Fruit fly (Drosophila melanogaster) whole organism, embryonic: ENCODE results near the gene CG42366.

Source experiments
- Ada2b ChIP-seq: fragments of 200-800 bp; sonication (Bioruptor generic); IDR thresholded peaks from 2 replicates; pipeline ENCODE4 v1.3.6; 2022; ENCODE audit warnings: missing biosample characterization, missing genetic modification characterization
- CG10366 ChIP-seq: fragments of 200-800 bp; sonication (Bioruptor generic); IDR thresholded peaks from 2 replicates; pipeline ENCODE4 v1.3.6; 2022; ENCODE audit warnings: missing biosample characterization, missing genetic modification characterization
- CG10431 ChIP-seq: fragments of 200-800 bp; sonication (Bioruptor generic); optimal IDR thresholded peaks from 3 replicates; lab custom pipeline; 2018; ENCODE audit warnings: missing biosample characterization, mild to moderate bottlenecking, missing genetic modification characterization
- CG12769 ChIP-seq: fragments of 200-800 bp; sonication (Bioruptor generic); optimal IDR thresholded peaks from 2 replicates; lab custom pipeline; 2019; ENCODE audit warnings: missing biosample characterization, mild to moderate bottlenecking, missing genetic modification characterization, moderate library complexity
- CG14667 ChIP-seq: fragments of 200-800 bp; sonication (Bioruptor generic); IDR thresholded peaks from 2 replicates; pipeline ENCODE4 v1.3.6; 2022; ENCODE audit warnings: missing biosample characterization, missing genetic modification characterization
- CG15514 ChIP-seq: fragments of 200-800 bp; sonication (Bioruptor generic); optimal IDR thresholded peaks from 3 replicates; lab custom pipeline; 2017; ENCODE audit warnings: missing biosample characterization, missing genetic modification characterization, mild to moderate bottlenecking, moderate library complexity, missing genetic modification reagents
- CG1603 ChIP-seq: fragments of 200-800 bp; sonication (Bioruptor generic); optimal IDR thresholded peaks from 2 replicates; lab custom pipeline; 2019; ENCODE audit warnings: missing biosample characterization, mild to moderate bottlenecking, missing genetic modification characterization, moderate library complexity
- CG16815 ChIP-seq: fragments of 200-800 bp; sonication (Bioruptor generic); optimal IDR thresholded peaks from 3 replicates; lab custom pipeline; 2017; ENCODE audit warnings: missing biosample characterization, mild to moderate bottlenecking, missing genetic modification characterization
- CG17802 ChIP-seq: fragments of 200-800 bp; sonication (Bioruptor generic); optimal IDR thresholded peaks from 2 replicates; lab custom pipeline; 2018; ENCODE audit warnings: missing biosample characterization, mild to moderate bottlenecking, missing genetic modification characterization, moderate library complexity
- CG18476 ChIP-seq: fragments of 200-800 bp; sonication (Bioruptor generic); optimal IDR thresholded peaks from 2 replicates; lab custom pipeline; 2016; ENCODE audit warnings: missing biosample characterization, mild to moderate bottlenecking, missing genetic modification characterization
- CG2116 ChIP-seq: fragments of 200-800 bp; sonication (Bioruptor generic); optimal IDR thresholded peaks from 3 replicates; lab custom pipeline; 2018; ENCODE audit warnings: missing biosample characterization, mild to moderate bottlenecking, missing genetic modification characterization
- CG2678 ChIP-seq: fragments of 200-800 bp; sonication (Bioruptor generic); optimal IDR thresholded peaks from 3 replicates; lab custom pipeline; 2019; ENCODE audit warnings: missing biosample characterization, mild to moderate bottlenecking, missing genetic modification characterization, moderate library complexity
- CG7372 ChIP-seq: fragments of 200-800 bp; sonication (Bioruptor generic); IDR thresholded peaks from 2 replicates; pipeline ENCODE4 v1.3.6; 2022; ENCODE audit warnings: missing biosample characterization, missing genetic modification characterization
- CG7839 ChIP-seq: fragments of 200-800 bp; sonication (Bioruptor generic); optimal IDR thresholded peaks from 3 replicates; lab custom pipeline; 2018; ENCODE audit warnings: missing biosample characterization, mild to moderate bottlenecking, missing genetic modification characterization, moderate library complexity
- CkIIα-i1 ChIP-seq: fragments of 200-800 bp; sonication (Bioruptor generic); IDR thresholded peaks from 2 replicates; pipeline ENCODE4 v1.3.6; 2022; ENCODE audit warnings: missing biosample characterization, missing genetic modification characterization
- D19A ChIP-seq: fragments of 200-800 bp; optimal IDR thresholded peaks from 3 replicates; lab custom pipeline; 2019; ENCODE audit warnings: missing biosample characterization, mild to moderate bottlenecking, missing genetic modification characterization, moderate library complexity
- Dad ChIP-seq: fragments of 200-800 bp; sonication (Bioruptor generic); optimal IDR thresholded peaks from 3 replicates; lab custom pipeline; 2016; ENCODE audit warnings: missing biosample characterization, missing genetic modification characterization
- Dref ChIP-seq: fragments of 200-800 bp; sonication (Bioruptor generic); IDR thresholded peaks from 2 replicates; pipeline ENCODE4 v1.3.6; 2022; ENCODE audit warnings: missing biosample characterization, missing genetic modification characterization
- Drgx ChIP-seq: fragments of 200-800 bp; sonication (Bioruptor generic); IDR thresholded peaks from 2 replicates; pipeline ENCODE4 v1.3.6; 2022; ENCODE audit warnings: missing biosample characterization, missing genetic modification characterization
- Ets65A ChIP-seq: fragments of 200-800 bp; sonication (Bioruptor generic); peaks from one replicate; lab custom pipeline; 2016; ENCODE audit warnings: missing biosample characterization, missing genetic modification characterization
- Fer3 ChIP-seq: fragments of 200-800 bp; sonication (Bioruptor generic); optimal IDR thresholded peaks from 2 replicates; lab custom pipeline; 2018; ENCODE audit warnings: missing biosample characterization, mild to moderate bottlenecking, missing genetic modification characterization, moderate library complexity
- GATAe ChIP-seq: fragments of 200-800 bp; sonication (Bioruptor generic); conservative IDR thresholded peaks from 2 replicates; pipeline ENCODE4 v1.3.6; 2022; ENCODE audit warnings: missing biosample characterization, missing genetic modification characterization
- Hr3 ChIP-seq: fragments of 200-800 bp; sonication (Bioruptor generic); optimal IDR thresholded peaks from 3 replicates; lab custom pipeline; 2016; ENCODE audit warnings: missing biosample characterization, missing genetic modification characterization
- Hr78 ChIP-seq, 2 experiments: fragments of 200-800 bp in 1 of 2; fragments of >200 bp in 1 of 2; sonication (Bioruptor generic) in 1 of 2; optimal IDR thresholded peaks; 2 replicates each; lab custom pipeline; 2017 to 2019; ENCODE audit warnings: missing biosample characterization in 2 of 2, missing genetic modification characterization in 2 of 2, mild to moderate bottlenecking in 1 of 2, moderate library complexity in 1 of 2
- Max ChIP-seq: fragments of 200-800 bp; sonication (Bioruptor generic); optimal IDR thresholded peaks from 2 replicates; lab custom pipeline; 2016; ENCODE audit warnings: missing biosample characterization, mild to moderate bottlenecking, missing genetic modification characterization
- Opbp ChIP-seq: fragments of 200-800 bp; sonication (Bioruptor generic); IDR thresholded peaks from 3 replicates; pipeline ENCODE4 v1.3.6; 2022; ENCODE audit warnings: missing biosample characterization, missing genetic modification characterization; ENCODE audit not compliant: partially characterized antibody
- Optix ChIP-seq: fragments of 200-800 bp; sonication (Bioruptor generic); IDR thresholded peaks from 3 replicates; pipeline ENCODE4 v1.3.6; 2022; ENCODE audit warnings: missing biosample characterization, missing genetic modification characterization
- amos ChIP-seq: fragments of 200-800 bp; sonication (Bioruptor generic); IDR thresholded peaks from 2 replicates; pipeline ENCODE4 v1.3.6; 2022; ENCODE audit warnings: missing biosample characterization, missing genetic modification characterization; ENCODE audit not compliant: partially characterized antibody
- chinmo ChIP-seq: fragments of 200-800 bp; sonication (Bioruptor generic); IDR thresholded peaks from 4 replicates; pipeline ENCODE4 v1.3.6; 2022; ENCODE audit warnings: missing biosample characterization, missing genetic modification characterization; ENCODE audit not compliant: partially characterized antibody
- chm ChIP-seq: fragments of 200-800 bp; sonication (Bioruptor generic); IDR thresholded peaks from 2 replicates; pipeline ENCODE4 v1.3.6; 2022; ENCODE audit warnings: missing biosample characterization, missing genetic modification characterization
- crol ChIP-seq: fragments of 200-800 bp; sonication (Bioruptor generic); IDR thresholded peaks from 2 replicates; pipeline ENCODE4 v1.3.6; 2022; ENCODE audit warnings: missing biosample characterization, missing genetic modification characterization
- cwo ChIP-seq: fragments of 200-800 bp; sonication (Bioruptor generic); optimal IDR thresholded peaks from 3 replicates; lab custom pipeline; 2017; ENCODE audit warnings: missing biosample characterization, missing genetic modification characterization, mild to moderate bottlenecking, moderate library complexity, missing genetic modification reagents
- dmrt99B ChIP-seq: fragments of 200-800 bp; sonication (Bioruptor generic); optimal IDR thresholded peaks from 2 replicates; lab custom pipeline; 2018; ENCODE audit warnings: missing biosample characterization, mild to moderate bottlenecking, missing genetic modification characterization, moderate library complexity
- exex ChIP-seq: fragments of 200-800 bp; sonication (Bioruptor generic); optimal IDR thresholded peaks from 4 replicates; lab custom pipeline; 2018; ENCODE audit warnings: missing biosample characterization, mild to moderate bottlenecking, missing genetic modification characterization, moderate library complexity
- gem ChIP-seq: fragments of 200-800 bp; sonication (Bioruptor generic); optimal IDR thresholded peaks from 2 replicates; lab custom pipeline; 2019; ENCODE audit warnings: missing biosample characterization, mild to moderate bottlenecking, missing genetic modification characterization, moderate library complexity
- kni ChIP-seq: fragments of 200-800 bp; sonication (Bioruptor generic); optimal IDR thresholded peaks from 3 replicates; lab custom pipeline; 2017; ENCODE audit warnings: mild to moderate bottlenecking, missing biosample characterization, missing genetic modification reagents, missing genetic modification characterization
- lab ChIP-seq: fragments of 200-800 bp; sonication (Bioruptor generic); optimal IDR thresholded peaks from 3 replicates; lab custom pipeline; 2017; ENCODE audit warnings: missing biosample characterization, missing genetic modification characterization, mild to moderate bottlenecking, moderate library complexity, missing genetic modification reagents
- lbe ChIP-seq: fragments of 200-800 bp; sonication (Bioruptor generic); optimal IDR thresholded peaks from 2 replicates; lab custom pipeline; 2016; ENCODE audit warnings: missing biosample characterization, mild to moderate bottlenecking, missing genetic modification characterization
- mam ChIP-seq: fragments of 200-800 bp; sonication (Bioruptor generic); optimal IDR thresholded peaks from 3 replicates; lab custom pipeline; 2016; ENCODE audit warnings: missing biosample characterization, missing genetic modification characterization
- mirr ChIP-seq: fragments of 200-800 bp; sonication (Bioruptor generic); optimal IDR thresholded peaks from 3 replicates; lab custom pipeline; 2018; ENCODE audit warnings: missing biosample characterization, mild to moderate bottlenecking, missing genetic modification characterization
- nom ChIP-seq: fragments of 200-800 bp; sonication (Bioruptor generic); optimal IDR thresholded peaks from 2 replicates; lab custom pipeline; 2017; ENCODE audit warnings: missing biosample characterization, missing genetic modification characterization, mild to moderate bottlenecking, moderate library complexity, missing genetic modification reagents
- oc ChIP-seq: fragments of 200-800 bp; sonication (Bioruptor generic); optimal IDR thresholded peaks from 2 replicates; lab custom pipeline; 2018; ENCODE audit warnings: missing biosample characterization, mild to moderate bottlenecking, missing genetic modification characterization, moderate library complexity
- onecut ChIP-seq: fragments of 200-800 bp; sonication (Bioruptor generic); IDR thresholded peaks from 2 replicates; pipeline ENCODE4 v1.3.6; 2022; ENCODE audit warnings: missing biosample characterization, missing genetic modification characterization
- ranshi ChIP-seq: fragments of 200-800 bp; sonication (Bioruptor generic); IDR thresholded peaks from 2 replicates; pipeline ENCODE4 v1.3.6; 2022; ENCODE audit warnings: missing biosample characterization, missing genetic modification characterization
- ro ChIP-seq: fragments of 200-800 bp; sonication (Bioruptor generic); IDR thresholded peaks from 2 replicates; pipeline ENCODE4 v1.3.6; 2022; ENCODE audit warnings: missing biosample characterization, missing genetic modification characterization
- sens ChIP-seq: fragments of 200-800 bp; sonication (Bioruptor generic); peaks from one replicate; lab custom pipeline; 2016; ENCODE audit warnings: missing biosample characterization, missing genetic modification characterization
- sob ChIP-seq: fragments of 200-800 bp; sonication (Bioruptor generic); IDR thresholded peaks from 2 replicates; pipeline ENCODE4 v1.3.6; 2022; ENCODE audit warnings: missing biosample characterization, missing genetic modification characterization
- tio ChIP-seq: fragments of 200-800 bp; sonication (Bioruptor generic); optimal IDR thresholded peaks from 2 replicates; lab custom pipeline; 2017; ENCODE audit warnings: missing biosample characterization, missing genetic modification characterization, inconsistent platforms
- tll ChIP-seq, 2 experiments: fragments of 200-800 bp in 1 of 2; fragments of >200 bp in 1 of 2; sonication (Bioruptor generic) in 1 of 2; optimal IDR thresholded peaks; 2 replicates each; lab custom pipeline; 2017 to 2019; ENCODE audit warnings: missing biosample characterization in 2 of 2, missing genetic modification characterization in 2 of 2, mild to moderate bottlenecking in 1 of 2, moderate library complexity in 1 of 2
- wor ChIP-seq: fragments of 200-800 bp; sonication (Bioruptor generic); IDR thresholded peaks from 2 replicates; pipeline ENCODE4 v1.3.6; 2022; ENCODE audit warnings: missing biosample characterization, missing genetic modification characterization

The CG42366 gene

dm6 chr2L:9943521-9943920, 18.6 kb downstream of the CG42366 start (continued):
- TF ChIP-seq D19A (tag; lab: Kevin White, UChicago) (peak; percentile 96), Fer3 (peak; percentile 48), Dad (no peak), chinmo (GFP tag; lab: Robert Waterston, UW) (no peak), Ada2b (GFP tag; lab: Robert Waterston, UW) (no peak), dmrt99B (tag; lab: Kevin White, UChicago) (no peak), onecut (no peak), GATAe (peak; percentile 89), oc (tag; lab: Kevin White, UChicago) (no peak), ro (no peak), CG15514 (GFP tag; lab: Kevin White, UChicago) (peak; percentile 15), sob (GFP tag; lab: Robert Waterston, UW) (0 out of 2 replicates have a peak, but pooled peaks have one; percentile 16), Hr3 (GFP tag; lab: Kevin White, UChicago) (no peak), Dref (GFP tag; lab: Robert Waterston, UW) (no peak), CG7372 (no peak), lab (GFP tag; lab: Kevin White, UChicago) (peak; percentile 86), CG2116 (GFP tag; lab: Kevin White, UChicago) (no peak), CG2678 (tag; lab: Kevin White, UChicago) (peak; percentile 42), mam (peak; percentile 50), CG18476 (no peak), cwo (GFP tag; lab: Kevin White, UChicago) (peak; percentile 59), mirr (GFP tag; lab: Kevin White, UChicago) (peak; percentile 99), CG10366 (no peak), CG17802 (tag; lab: Kevin White, UChicago) (no peak), CG16815 (GFP tag; lab: Kevin White, UChicago) (no peak), Optix (GFP tag; lab: Robert Waterston, UW) (no peak), gem (tag; lab: Kevin White, UChicago) (no peak), wor (GFP tag; lab: Robert Waterston, UW) (no peak), CkIIα-i1 (no peak), CG1603 (tag; lab: Kevin White, UChicago) (peak; percentile 22), CG7839 (tag; lab: Kevin White, UChicago) (peak; percentile 14)

DNA sequence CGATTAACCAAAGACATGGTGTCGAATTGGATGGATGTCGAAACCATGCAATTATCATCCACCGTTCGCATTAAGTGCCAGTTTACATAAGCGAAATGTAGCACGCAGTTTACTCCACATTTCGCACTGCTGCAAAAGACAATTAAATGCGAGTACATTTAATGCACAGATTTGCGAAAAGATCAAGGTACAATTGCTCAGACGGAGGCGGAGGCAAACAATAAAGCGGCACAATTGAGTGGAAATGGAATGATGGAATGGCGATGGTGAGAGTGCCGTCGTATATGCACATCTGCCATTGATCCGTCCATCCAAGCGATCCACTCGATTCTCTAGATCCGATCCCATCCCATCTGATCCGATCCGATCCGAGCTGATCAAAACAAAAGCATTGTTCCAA, 20.1 kb downstream of the CG42366 start:
- no peak for TF ChIP-seq Drgx (GFP tag; lab: Robert Waterston, UW)
- no peak for TF ChIP-seq chm (GFP tag; lab: Robert Waterston, UW)
- TF ChIP-seq Ets65A = peak; percentile 24
- no peak for TF ChIP-seq tio (GFP tag; lab: Kevin White, UChicago)
- no peak for TF ChIP-seq sens (GFP tag; lab: Kevin White, UChicago)
- no peak for TF ChIP-seq lbe
- peak; percentile 82 for TF ChIP-seq nom (GFP tag; lab: Kevin White, UChicago)
- no peak for TF ChIP-seq Max (GFP tag; lab: Kevin White, UChicago)

DNA sequence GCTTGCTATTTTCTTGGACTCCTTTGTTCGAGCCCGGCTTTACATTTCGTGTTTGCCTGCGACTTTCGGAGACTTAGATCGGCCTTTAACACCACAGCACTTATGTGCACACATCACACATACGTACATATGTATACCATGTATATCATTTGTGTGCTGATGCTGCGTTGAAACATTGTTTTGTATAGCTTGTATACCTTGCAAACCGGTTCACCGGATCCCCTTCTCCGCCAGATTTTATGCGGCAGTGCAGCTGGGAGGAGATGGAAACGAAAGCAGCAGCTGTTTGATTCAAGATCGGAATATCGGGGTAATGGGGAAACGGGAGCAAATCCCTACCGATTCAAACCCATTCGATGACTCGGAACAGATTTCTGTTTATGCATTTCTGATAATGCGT, 21.1 kb downstream of the CG42366 start:
- peak in 1 of 2 experiments; percentile 20 for TF ChIP-seq tll (GFP tag; optimal IDR thresholded peaks at IDR 0.05; lab: Kevin White, UChicago)
- TF ChIP-seq ranshi (GFP tag; lab: Robert Waterston, UW) = peak; percentile 24; the same call in 1 of the 2 replicates
- no peak for TF ChIP-seq amos
- TF ChIP-seq kni (GFP tag; lab: Kevin White, UChicago) = peak; percentile 79
- TF ChIP-seq Opbp (GFP tag; lab: Robert Waterston, UW) = no peak
- TF ChIP-seq Hr78 (GFP tag; optimal IDR thresholded peaks at IDR 0.05; lab: Kevin White, UChicago) = peak in 1 of 2 experiments; percentile 35
- no peak for TF ChIP-seq CG17802 (tag; lab: Kevin White, UChicago)
- TF ChIP-seq exex = no peak
- TF ChIP-seq CG12769 (tag; lab: Kevin White, UChicago) = peak; percentile 16
- TF ChIP-seq CG14667 (GFP tag; lab: Robert Waterston, UW) = no peak
- peak; percentile 45; the same call in 1 of the 2 replicates for TF ChIP-seq crol (GFP tag; lab: Robert Waterston, UW)
- TF ChIP-seq CG10431 (GFP tag; lab: Kevin White, UChicago) = peak; percentile 98
